Fruit fly (Drosophila melanogaster): ENCODE measurements around the gene Septin1.

DNA sequence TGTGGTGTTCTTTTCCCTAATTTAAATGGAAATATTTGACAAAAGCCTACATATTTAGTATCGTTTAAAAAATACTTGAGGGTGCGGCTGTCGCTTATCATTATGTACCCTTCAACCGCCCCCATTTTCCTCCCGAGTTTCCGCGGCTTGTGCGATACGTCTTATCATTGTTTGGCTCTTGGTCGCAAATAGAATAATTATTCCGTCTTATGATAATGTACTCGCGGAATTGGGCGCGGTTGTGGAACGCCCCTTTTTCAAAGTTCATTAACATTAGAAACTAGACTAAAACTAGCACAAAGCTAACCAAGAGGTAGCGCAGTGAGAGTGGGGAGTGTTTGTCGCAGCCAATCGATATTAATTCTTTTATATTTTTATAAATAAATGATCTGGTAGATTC is 7.3 kb downstream of the Septin1 start:
- no peak for TF ChIP-seq usp (GFP tag; optimal IDR thresholded peaks at IDR 0.05)
- no peak for TF ChIP-seq al (GFP tag; IDR thresholded peaks at IDR 0.05)
- no peak for TF ChIP-seq CG15479 (GFP tag; optimal IDR thresholded peaks at IDR 0.05)
- TF ChIP-seq ems (GFP tag; optimal IDR thresholded peaks at IDR 0.05), result no peak
- no peak for TF ChIP-seq HmgD (GFP tag; optimal IDR thresholded peaks at IDR 0.05)
- no peak for TF ChIP-seq Hr39 (optimal IDR thresholded peaks at IDR 0.05)
- peak; percentile 41 for TF ChIP-seq CG34376 (GFP tag; optimal IDR thresholded peaks at IDR 0.05)
- TF ChIP-seq HHEX (GFP tag; optimal IDR thresholded peaks at IDR 0.05), result no peak
- TF ChIP-seq jigr1 (GFP tag; IDR thresholded peaks at IDR 0.05), result no peak

All from whole organism, embryonic.